Worm (Caenorhabditis elegans) whole organism, mixed stage, embryonic: Measurements from ENCODE around the gene Y38C1BA.4.

Source experiments
- M03D4.4 ChIP-seq: sonication (generic microtip); optimal IDR thresholded peaks from 2 replicates; lab custom pipeline; 2017; ENCODE audit warnings: mild to moderate bottlenecking, missing genetic modification characterization, missing compliant biosample characterization
- blmp-1 ChIP-seq: fragments of 150-350 bp; optimal IDR thresholded peaks from 2 replicates; lab custom pipeline; 2014; ENCODE audit warnings: missing biosample characterization, missing genetic modification characterization
- ceh-39 ChIP-seq: fragments of 150-350 bp; optimal IDR thresholded peaks from 2 replicates; lab custom pipeline; 2014; ENCODE audit warnings: missing biosample characterization, missing genetic modification characterization
- ceh-43 ChIP-seq: fragments of 200-800 bp; sonication (Bioruptor generic); optimal IDR thresholded peaks from 2 replicates; lab custom pipeline; 2018; ENCODE audit warnings: mild to moderate bottlenecking, missing genetic modification characterization, moderate library complexity, missing compliant biosample characterization
- ceh-83 ChIP-seq: fragments of 200-800 bp; sonication (Bioruptor generic); optimal IDR thresholded peaks from 2 replicates; lab custom pipeline; 2018; ENCODE audit warnings: mild to moderate bottlenecking, missing genetic modification characterization, missing compliant biosample characterization
- ces-1 ChIP-seq: fragments of 150-350 bp; optimal IDR thresholded peaks from 2 replicates; lab custom pipeline; 2014; ENCODE audit warnings: missing biosample characterization, missing genetic modification reagents, missing genetic modification characterization
- cnd-1 ChIP-seq: fragments of 200-800 bp; sonication (Bioruptor generic); optimal IDR thresholded peaks from 2 replicates; lab custom pipeline; 2018; ENCODE audit warnings: mild to moderate bottlenecking, missing genetic modification characterization, missing compliant biosample characterization
- drap-1 ChIP-seq: fragments of 200-800 bp; sonication (Bioruptor generic); optimal IDR thresholded peaks from 3 replicates; lab custom pipeline; 2018; ENCODE audit warnings: mild to moderate bottlenecking, missing genetic modification characterization, missing compliant biosample characterization
- elt-1 ChIP-seq: sonication (generic microtip); optimal IDR thresholded peaks from 2 replicates; lab custom pipeline; 2017; ENCODE audit warnings: missing genetic modification characterization, mild to moderate bottlenecking, missing compliant biosample characterization, antibody characterized with exemption, moderate library complexity, borderline replicate concordance; ENCODE audit not compliant: insufficient read depth
- elt-3 ChIP-seq: fragments of 150-350 bp; optimal IDR thresholded peaks from 2 replicates; lab custom pipeline; 2014; ENCODE audit warnings: missing biosample characterization, missing genetic modification characterization
- flh-1 ChIP-seq: fragments of 200-800 bp; sonication (Bioruptor generic); optimal IDR thresholded peaks from 2 replicates; lab custom pipeline; 2018; ENCODE audit warnings: mild to moderate bottlenecking, missing genetic modification characterization, moderate library complexity, missing compliant biosample characterization
- ham-2 ChIP-seq: fragments of 200-800 bp; sonication (Bioruptor generic); optimal IDR thresholded peaks from 2 replicates; lab custom pipeline; 2018; ENCODE audit warnings: mild to moderate bottlenecking, missing genetic modification characterization, missing compliant biosample characterization
- hlh-1 ChIP-seq: fragments of 150-350 bp; optimal IDR thresholded peaks from 2 replicates; lab custom pipeline; 2014; ENCODE audit warnings: missing biosample characterization, missing genetic modification reagents, missing genetic modification characterization
- lin-13 ChIP-seq: fragments of 150-350 bp; optimal IDR thresholded peaks from 2 replicates; lab custom pipeline; 2014; ENCODE audit warnings: missing biosample characterization, missing genetic modification characterization
- lin-32 ChIP-seq: fragments of 200-800 bp; sonication (Bioruptor generic); optimal IDR thresholded peaks from 2 replicates; lab custom pipeline; 2018; ENCODE audit warnings: mild to moderate bottlenecking, missing genetic modification characterization, missing compliant biosample characterization
- lsy-2 ChIP-seq: fragments of 150-350 bp; optimal IDR thresholded peaks from 2 replicates; lab custom pipeline; 2014; ENCODE audit warnings: missing biosample characterization, missing genetic modification characterization
- mab-5 ChIP-seq: fragments of 150-350 bp; optimal IDR thresholded peaks from 2 replicates; lab custom pipeline; 2014; ENCODE audit warnings: missing biosample characterization, missing genetic modification characterization
- mep-1 ChIP-seq: fragments of 150-350 bp; optimal IDR thresholded peaks from 2 replicates; lab custom pipeline; 2017; ENCODE audit warnings: missing biosample characterization, missing genetic modification reagents, missing genetic modification characterization, inconsistent platforms
- mls-2 ChIP-seq: sonication (generic microtip); optimal IDR thresholded peaks from 2 replicates; lab custom pipeline; 2016; ENCODE audit warnings: mild to moderate bottlenecking, missing genetic modification characterization, moderate library complexity, missing compliant biosample characterization
- nhr-12 ChIP-seq: fragments of 150-350 bp; optimal IDR thresholded peaks from 2 replicates; lab custom pipeline; 2014; ENCODE audit warnings: missing biosample characterization, missing genetic modification characterization
- nhr-2 ChIP-seq: fragments of 150-350 bp; optimal IDR thresholded peaks from 2 replicates; lab custom pipeline; 2014; ENCODE audit warnings: missing biosample characterization, missing genetic modification characterization
- nhr-237 ChIP-seq: fragments of 150-350 bp; optimal IDR thresholded peaks from 2 replicates; lab custom pipeline; 2014; ENCODE audit warnings: missing biosample characterization, missing genetic modification characterization
- nhr-28 ChIP-seq: fragments of 150-350 bp; optimal IDR thresholded peaks from 2 replicates; lab custom pipeline; 2014; ENCODE audit warnings: missing biosample characterization, missing genetic modification characterization
- nhr-76 ChIP-seq: sonication (generic microtip); optimal IDR thresholded peaks from 2 replicates; lab custom pipeline; 2017; ENCODE audit warnings: missing biosample characterization, missing genetic modification characterization
- sem-2 ChIP-seq: fragments of 200-800 bp; sonication (Bioruptor generic); optimal IDR thresholded peaks from 2 replicates; lab custom pipeline; 2018; ENCODE audit warnings: mild to moderate bottlenecking, missing genetic modification characterization, missing compliant biosample characterization
- snpc-4 ChIP-seq: fragments of 150-350 bp; optimal IDR thresholded peaks from 2 replicates; lab custom pipeline; 2014; ENCODE audit warnings: missing biosample characterization, missing genetic modification characterization
- sptf-1 ChIP-seq: sonication (generic microtip); optimal IDR thresholded peaks from 2 replicates; lab custom pipeline; 2017; ENCODE audit warnings: mild to moderate bottlenecking, missing genetic modification characterization, moderate library complexity, missing compliant biosample characterization
- tbx-8 ChIP-seq: fragments of 200-800 bp; sonication (Bioruptor generic); optimal IDR thresholded peaks from 2 replicates; lab custom pipeline; 2018; ENCODE audit warnings: mild to moderate bottlenecking, missing genetic modification characterization, moderate library complexity, missing compliant biosample characterization
- unc-120 ChIP-seq: sonication (generic microtip); optimal IDR thresholded peaks from 2 replicates; lab custom pipeline; 2017; ENCODE audit warnings: missing genetic modification characterization, missing compliant biosample characterization; ENCODE audit not compliant: poor library complexity, severe bottlenecking
- unc-39 ChIP-seq: fragments of 150-350 bp; optimal IDR thresholded peaks from 2 replicates; lab custom pipeline; 2014; ENCODE audit warnings: missing biosample characterization, missing genetic modification characterization
- unc-62 ChIP-seq: fragments of 150-350 bp; optimal IDR thresholded peaks from 2 replicates; lab custom pipeline; 2014; ENCODE audit warnings: missing biosample characterization, missing genetic modification reagents, missing genetic modification characterization
- zip-8 ChIP-seq: fragments of 150-350 bp; optimal IDR thresholded peaks from 2 replicates; lab custom pipeline; 2014; ENCODE audit warnings: missing biosample characterization, missing genetic modification characterization
- ztf-11 ChIP-seq: fragments of 150-350 bp; optimal IDR thresholded peaks from 2 replicates; lab custom pipeline; 2014; ENCODE audit warnings: missing biosample characterization, missing genetic modification characterization

The Y38C1BA.4 gene

ce11 chrIV:1834242-1834641, 12.6 kb downstream of the Y38C1BA.4 start, which contains the start of gene ccm-2:
TSS of gene ccm-2 (plus strand) at chrIV:1834628.
- no peak for TF ChIP-seq ceh-39
- TF ChIP-seq nhr-2 (tag; lab: Kevin White, UChicago) = no peak
- TF ChIP-seq ceh-83 (GFP tag; lab: Kevin White, UChicago) = no peak
- TF ChIP-seq nhr-28 (tag; lab: Kevin White, UChicago) = no peak
- TF ChIP-seq unc-120 (tag; lab: Kevin White, UChicago) = no peak
- no peak for TF ChIP-seq nhr-12 (tag; lab: Kevin White, UChicago)
- TF ChIP-seq tbx-8 (GFP tag; lab: Kevin White, UChicago) = no peak
- TF ChIP-seq sptf-1 = no peak
- no peak for TF ChIP-seq mab-5 (tag; lab: Kevin White, UChicago)
- no peak for TF ChIP-seq ztf-11 (tag; lab: Kevin White, UChicago)
- no peak for TF ChIP-seq unc-39 (tag; lab: Kevin White, UChicago)

- TF ChIP-seq flh-1 (no peak), M03D4.4 (tag; lab: Kevin White, UChicago) (no peak), lin-32 (GFP tag; lab: Kevin White, UChicago) (no peak), ztf-11 (tag; lab: Kevin White, UChicago) (no peak), ceh-39 (no peak), ham-2 (GFP tag; lab: Kevin White, UChicago) (no peak), ces-1 (no peak), unc-120 (tag; lab: Kevin White, UChicago) (no peak)
- TF ChIP-seq, all 35 proteins: peak for 0
Observed at ce11 chrIV:1834972-1835371, 13.3 kb downstream of the Y38C1BA.4 start.

- TF ChIP-seq unc-120 (tag; lab: Kevin White, UChicago) (peak; percentile 43), zip-8 (no peak), M03D4.4 (tag; lab: Kevin White, UChicago) (no peak), unc-62 (GFP tag; lab: Kevin White, UChicago) (peak; percentile 16), cnd-1 (tag; lab: Kevin White, UChicago) (no peak), elt-3 (tag; lab: Kevin White, UChicago) (peak; percentile 50), blmp-1 (tag; lab: Kevin White, UChicago) (peak; percentile 36), nhr-237 (tag; lab: Kevin White, UChicago) (peak; percentile 11), ces-1 (peak; percentile 30)
Observed at ce11 chrIV:1837134-1837533, 15.5 kb downstream of the Y38C1BA.4 start.

- TF ChIP-seq sptf-1 (no peak), drap-1 (GFP tag; lab: Kevin White, UChicago) (no peak), mep-1 (tag; lab: Kevin White, UChicago) (no peak), lsy-2 (tag; lab: Kevin White, UChicago) (no peak), unc-39 (tag; lab: Kevin White, UChicago) (no peak), ceh-83 (GFP tag; lab: Kevin White, UChicago) (no peak), ztf-11 (tag; lab: Kevin White, UChicago) (no peak), flh-1 (no peak), ceh-43 (no peak), nhr-28 (tag; lab: Kevin White, UChicago) (no peak), lin-13 (tag; lab: Kevin White, UChicago) (no peak), ceh-39 (no peak), ces-1 (no peak)
Observed at ce11 chrIV:1838583-1838982, 16.9 kb downstream of the Y38C1BA.4 start.

- TF ChIP-seq sptf-1 = peak; percentile 4
- TF ChIP-seq ceh-39 = no peak
Observed at ce11 chrIV:1842314-1842713, 20.7 kb downstream of the Y38C1BA.4 start.

ce11 chrIV:1843611-1844010, 22.0 kb downstream of the Y38C1BA.4 start:
- TF ChIP-seq zip-8 (peak; percentile 31), snpc-4 (tag; lab: Kevin White, UChicago) (no peak)

ce11 chrIV:1844624-1845023, 23.0 kb downstream of the Y38C1BA.4 start:
- no peak for TF ChIP-seq elt-1 (tag; lab: Kevin White, UChicago)
- TF ChIP-seq ham-2 (GFP tag; lab: Kevin White, UChicago) = no peak
- TF ChIP-seq nhr-28 (tag; lab: Kevin White, UChicago) = no peak
- TF ChIP-seq hlh-1 (tag; lab: Kevin White, UChicago) = no peak
- no peak for TF ChIP-seq ceh-39
- no peak for TF ChIP-seq mls-2 (tag; lab: Kevin White, UChicago)
- no peak for TF ChIP-seq mep-1 (tag; lab: Kevin White, UChicago)
- no peak for TF ChIP-seq unc-39 (tag; lab: Kevin White, UChicago)
- TF ChIP-seq flh-1 = no peak
- no peak for TF ChIP-seq sem-2 (GFP tag; lab: Kevin White, UChicago)
- TF ChIP-seq cnd-1 (tag; lab: Kevin White, UChicago) = no peak
- TF ChIP-seq nhr-76 (tag; lab: Kevin White, UChicago) = no peak
- no peak for TF ChIP-seq elt-3 (tag; lab: Kevin White, UChicago)
- TF ChIP-seq tbx-8 (GFP tag; lab: Kevin White, UChicago) = no peak
- no peak for TF ChIP-seq ces-1
- no peak for TF ChIP-seq mab-5 (tag; lab: Kevin White, UChicago)
- TF ChIP-seq sptf-1 = no peak
- TF ChIP-seq unc-62 (GFP tag; lab: Kevin White, UChicago) = no peak
- TF ChIP-seq zip-8 = no peak
